Fruit fly (Drosophila melanogaster) Kc167 (cell line): ENCODE data around the gene CG42752.

Experiments
- Myc ChIP-seq: fragments of >200 bp; optimal IDR thresholded peaks from 2 replicates; lab custom pipeline; 2017; ENCODE audit warnings: missing external identifiers
- Sin3A ChIP-seq: fragments of >200 bp; optimal IDR thresholded peaks from 2 replicates; lab custom pipeline; 2018; ENCODE audit warnings: missing external identifiers
- h ChIP-seq: fragments of >200 bp; optimal IDR thresholded peaks from 3 replicates; lab custom pipeline; 2018; ENCODE audit warnings: missing external identifiers
- insv ChIP-seq: fragments of >200 bp; optimal IDR thresholded peaks from 3 replicates; lab custom pipeline; 2018; ENCODE audit warnings: missing external identifiers

- TF ChIP-seq insv (lab: Kevin White, UChicago) (no peak), Sin3A (lab: Kevin White, UChicago) (no peak), h (lab: Kevin White, UChicago) (no peak), Myc (no peak)
Measured at dm6 chr2L:18735553-18736167, 4.2 kb downstream of the CG42752 start.
